Worm (Caenorhabditis elegans) whole organism, late embryonic: ENCODE measurements around the gene F09E5.14.
A peak's percentile ranks its signal among the peaks of the same experiment; 100 is the strongest.

Source experiments
- ceh-18 ChIP-seq: sonication (generic microtip); optimal IDR thresholded peaks from 2 replicates; lab custom pipeline; 2016; ENCODE audit warnings: missing genetic modification characterization, missing compliant biosample characterization
- ceh-34 ChIP-seq: sonication (generic microtip); optimal IDR thresholded peaks from 2 replicates; lab custom pipeline; 2016; ENCODE audit warnings: mild to moderate bottlenecking, missing genetic modification characterization, missing compliant biosample characterization
- elt-2 ChIP-seq: sonication (generic microtip); optimal IDR thresholded peaks from 2 replicates; lab custom pipeline; 2016; ENCODE audit warnings: missing genetic modification reagents, missing genetic modification characterization, missing compliant biosample characterization
- fkh-6 ChIP-seq: sonication (generic microtip); optimal IDR thresholded peaks from 2 replicates; lab custom pipeline; 2016; ENCODE audit warnings: missing genetic modification characterization, missing compliant biosample characterization
- nhr-232 ChIP-seq: sonication (generic microtip); optimal IDR thresholded peaks from 2 replicates; lab custom pipeline; 2016; ENCODE audit warnings: missing genetic modification characterization, missing compliant biosample characterization
- ref-2 ChIP-seq: sonication (generic microtip); optimal IDR thresholded peaks from 2 replicates; lab custom pipeline; 2016; ENCODE audit warnings: missing genetic modification characterization, missing compliant biosample characterization
- sdc-2 ChIP-seq: sonication (generic microtip); optimal IDR thresholded peaks from 2 replicates; lab custom pipeline; 2016; ENCODE audit warnings: missing genotype, missing genetic modification characterization, missing compliant biosample characterization
- sox-4 ChIP-seq: sonication (generic microtip); optimal IDR thresholded peaks from 2 replicates; lab custom pipeline; 2017; ENCODE audit warnings: mild to moderate bottlenecking, missing genetic modification characterization, inconsistent platforms, missing compliant biosample characterization
- tbx-2 ChIP-seq: sonication (generic microtip); optimal IDR thresholded peaks from 2 replicates; lab custom pipeline; 2016; ENCODE audit warnings: missing genetic modification characterization, missing compliant biosample characterization
- unc-42 ChIP-seq: sonication (generic microtip); optimal IDR thresholded peaks from 2 replicates; lab custom pipeline; 2016; ENCODE audit warnings: missing genotype, missing genetic modification characterization, missing compliant biosample characterization
- zip-5 ChIP-seq: sonication (generic microtip); optimal IDR thresholded peaks from 2 replicates; lab custom pipeline; 2016; ENCODE audit warnings: missing genetic modification characterization, missing compliant biosample characterization

DNA sequence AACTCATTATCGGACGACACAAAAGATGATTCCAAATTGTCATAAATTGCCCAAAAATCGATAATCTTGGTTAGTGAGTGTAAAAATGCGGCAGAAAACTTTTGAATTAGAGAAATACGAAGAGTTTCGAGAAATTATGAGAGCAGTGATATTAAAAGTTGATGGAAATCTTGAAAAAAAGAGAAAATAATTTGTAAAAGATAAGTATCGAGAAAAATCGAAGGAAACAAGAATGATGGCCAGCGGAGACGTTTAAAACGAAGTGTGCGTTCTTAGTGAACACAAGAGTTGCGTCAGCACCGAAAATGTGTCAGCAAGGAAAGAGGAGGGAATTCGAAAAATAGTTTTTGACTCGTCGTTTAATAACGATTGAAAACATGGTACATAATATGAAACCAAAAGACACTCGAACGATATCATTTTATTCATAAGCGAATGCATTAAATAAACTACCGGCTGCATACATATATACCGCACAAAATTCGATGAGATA, 45.2 kb upstream of the F09E5.14 start, which contains the start of gene ndx-6:
- TF ChIP-seq elt-2 (peak; percentile 91), ceh-18 (tag; lab: Kevin White, UChicago) (peak; percentile 60), sox-4 (tag; lab: Kevin White, UChicago) (no peak), fkh-6 (peak; percentile 44), zip-5 (tag; lab: Kevin White, UChicago) (no peak), ref-2 (peak; percentile 55), nhr-232 (tag; lab: Kevin White, UChicago) (no peak), tbx-2 (tag; lab: Kevin White, UChicago) (peak; percentile 71), unc-42 (tag; lab: Kevin White, UChicago) (peak; percentile 44), ceh-34 (peak; percentile 56), sdc-2 (tag; lab: Kevin White, UChicago) (peak; percentile 11)
